Worm (Caenorhabditis elegans) whole organism, midembryonic: ENCODE measurements around the gene gbas-1.

Experiments
- flt-1 ChIP-seq: fragments of 200-800 bp; sonication (Bioruptor generic); IDR thresholded peaks from 2 replicates; pipeline ENCODE4 v1.3.6; 2022; ENCODE audit warnings: missing genetic modification characterization, missing compliant biosample characterization
- klf-2 ChIP-seq: fragments of 200-800 bp; sonication (Bioruptor generic); conservative IDR thresholded peaks from 2 replicates; pipeline ENCODE4 v1.3.6; 2022; ENCODE audit warnings: missing genetic modification reagents, missing genetic modification characterization, missing compliant biosample characterization
- ref-1 ChIP-seq: fragments of 200-800 bp; sonication (Bioruptor generic); conservative IDR thresholded peaks from 2 replicates; pipeline ENCODE4 v1.3.6; 2022; ENCODE audit warnings: missing genetic modification reagents, missing genetic modification characterization, missing compliant biosample characterization
- tab-1 ChIP-seq: fragments of 200-800 bp; sonication (Bioruptor generic); IDR thresholded peaks from 2 replicates; pipeline ENCODE4 v1.3.6; 2022; ENCODE audit warnings: missing genetic modification characterization, missing compliant biosample characterization
- ztf-23 ChIP-seq: fragments of 200-800 bp; sonication (Bioruptor generic); IDR thresholded peaks from 2 replicates; pipeline ENCODE4 v1.3.6; 2022; ENCODE audit warnings: missing genetic modification reagents, missing genetic modification characterization, missing compliant biosample characterization

DNA sequence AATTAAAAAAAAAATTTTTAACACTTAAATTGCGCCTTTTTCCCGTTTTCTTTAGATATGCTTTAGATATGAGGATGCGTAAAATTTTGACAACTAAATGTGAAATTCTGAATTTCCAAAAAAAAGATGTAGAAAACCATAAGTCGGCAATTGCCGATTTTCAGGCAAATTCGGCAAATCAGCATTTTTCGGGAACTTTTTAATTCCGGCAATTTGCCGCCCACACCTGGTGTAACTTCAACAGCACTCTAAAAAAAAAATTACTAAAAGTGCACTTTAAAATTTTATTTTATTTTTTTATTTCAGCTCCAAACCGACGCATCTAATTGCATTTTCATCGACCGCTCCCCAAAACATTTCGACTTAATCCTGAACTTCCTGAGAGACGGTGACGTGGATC lies 25.8 kb downstream of the gbas-1 start, which contains the start of gene K02F6.6:
- no peak for TF ChIP-seq tab-1 (GFP tag; lab: Robert Waterston, UW)
- no peak for TF ChIP-seq flt-1 (GFP tag; lab: Robert Waterston, UW)
- no peak for TF ChIP-seq ztf-23 (GFP tag; lab: Robert Waterston, UW)
- TF ChIP-seq klf-2 (GFP tag; lab: Robert Waterston, UW), result no peak
- TF ChIP-seq ref-1 (GFP tag; lab: Robert Waterston, UW), result no peak
